Fruit fly (Drosophila melanogaster): ENCODE measurements around the gene CG46339.
A peak's percentile ranks its signal among the peaks of the same experiment; 100 is the strongest.

Gene CG46339

DNA sequence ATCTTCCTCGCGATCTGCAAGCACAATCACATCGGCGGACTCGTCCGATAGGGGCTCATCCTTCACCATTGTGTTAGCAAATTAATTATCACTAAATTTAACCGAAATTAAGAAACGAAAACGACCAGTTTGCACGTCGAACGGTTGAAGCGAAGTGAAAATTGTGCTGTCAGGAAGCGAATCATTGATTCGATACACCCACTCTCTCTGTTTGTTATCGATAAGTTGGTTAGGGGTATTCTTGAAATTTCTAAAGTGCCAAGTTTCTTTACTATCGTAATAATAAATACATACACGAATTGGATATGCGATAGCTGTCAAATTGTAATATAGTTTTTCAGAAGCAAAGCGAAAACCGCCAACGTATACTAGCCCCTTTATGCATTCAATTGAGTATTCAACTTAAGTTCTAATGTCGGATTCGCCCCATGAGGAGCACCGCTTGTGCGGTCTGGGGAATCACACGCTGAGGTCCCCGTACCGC, 40.0 kb upstream of the CG46339 start, which contains the start of gene Rb97D (continued):
- peak; percentile 72 for TF ChIP-seq CG31441 (GFP tag; IDR thresholded peaks at IDR 0.05)
- TF ChIP-seq esg (GFP tag; conservative IDR thresholded peaks at IDR 0.05) = no peak; the same call in 1 of the 2 replicates
- peak; percentile 17 for TF ChIP-seq CG9797 (GFP tag; optimal IDR thresholded peaks at IDR 0.05)
- TF ChIP-seq CG31224 (GFP tag; IDR thresholded peaks at IDR 0.05) = peak; percentile 64
- TF ChIP-seq tna (GFP tag; IDR thresholded peaks at IDR 0.05; ENCODE audit: partially characterized antibody) = no peak
- peak; percentile 67 for TF ChIP-seq lmd (GFP tag; IDR thresholded peaks at IDR 0.05)
- peak; percentile 54; the same call in 1 of the 2 replicates for TF ChIP-seq E2f1 (GFP tag; IDR thresholded peaks at IDR 0.05)
- TF ChIP-seq bsh (GFP tag; optimal IDR thresholded peaks at IDR 0.05) = peak in 1 of 2 experiments; percentile 65
- TF ChIP-seq CG13894 (tag; optimal IDR thresholded peaks at IDR 0.05) = peak; percentile 44
- no peak for TF ChIP-seq rib (GFP tag; IDR thresholded peaks at IDR 0.05)
- peak; percentile 55 for TF ChIP-seq Sox102F (GFP tag; optimal IDR thresholded peaks at IDR 0.05)
- TF ChIP-seq schlank (tag; optimal IDR thresholded peaks at IDR 0.05) = no peak
- TF ChIP-seq croc (GFP tag; conservative IDR thresholded peaks at IDR 0.05) = peak; percentile 28; the same call in 1 of the 3 replicates
- peak; percentile 96 for TF ChIP-seq Ets65A (GFP tag)
- TF ChIP-seq Gsc (GFP tag; IDR thresholded peaks at IDR 0.05) = no peak
- TF ChIP-seq CG11696 (GFP tag; IDR thresholded peaks at IDR 0.05) = no peak
- peak; percentile 84 for TF ChIP-seq BEAF-32 (GFP tag; optimal IDR thresholded peaks at IDR 0.05)
- TF ChIP-seq Elba2 (GFP tag; optimal IDR thresholded peaks at IDR 0.05) = no peak
- peak; percentile 42 for TF ChIP-seq Oli (tag; optimal IDR thresholded peaks at IDR 0.05)
- peak; percentile 80 for TF ChIP-seq lilli (GFP tag; optimal IDR thresholded peaks at IDR 0.05)
- peak; percentile 42 for TF ChIP-seq vfl (GFP tag; optimal IDR thresholded peaks at IDR 0.05)
- TF ChIP-seq slou (GFP tag; optimal IDR thresholded peaks at IDR 0.05) = no peak
- TF ChIP-seq CG2120 (GFP tag; optimal IDR thresholded peaks at IDR 0.05) = peak; percentile 85
- TF ChIP-seq CG8290 (GFP tag; optimal IDR thresholded peaks at IDR 0.05) = peak; percentile 35
- peak in 1 of 2 experiments; percentile 67 for TF ChIP-seq CG8290 (tag; optimal IDR thresholded peaks at IDR 0.05)
- TF ChIP-seq ara (GFP tag; IDR thresholded peaks at IDR 0.05) = peak; percentile 43; the same call in 1 of the 2 replicates
- peak; percentile 63 for TF ChIP-seq CG1602 (GFP tag; optimal IDR thresholded peaks at IDR 0.05)
- peak; percentile 7 for TF ChIP-seq Atf3 (GFP tag; optimal IDR thresholded peaks at IDR 0.05)
- no peak for TF ChIP-seq cad (GFP tag; optimal IDR thresholded peaks at IDR 0.05)
- TF ChIP-seq danr (GFP tag; IDR thresholded peaks at IDR 0.05) = no peak
- TF ChIP-seq CG10979 (tag; optimal IDR thresholded peaks at IDR 0.05) = peak; percentile 59
- no peak for TF ChIP-seq CG7357 (GFP tag; IDR thresholded peaks at IDR 0.05)
- TF ChIP-seq NC2β (GFP tag; optimal IDR thresholded peaks at IDR 0.05) = peak; percentile 47
- peak; percentile 61 for TF ChIP-seq CG10543 (GFP tag; optimal IDR thresholded peaks at IDR 0.05)
- no peak for TF ChIP-seq pita (GFP tag; optimal IDR thresholded peaks at IDR 0.05)
- peak; percentile 48 for TF ChIP-seq maf-S (GFP tag; optimal IDR thresholded peaks at IDR 0.05)
- peak; percentile 72 for TF ChIP-seq CG12391 (tag; optimal IDR thresholded peaks at IDR 0.05)
- peak; percentile 82 for TF ChIP-seq Dbx (GFP tag; IDR thresholded peaks at IDR 0.05)
- TF ChIP-seq CG5180 (GFP tag; optimal IDR thresholded peaks at IDR 0.05) = peak; percentile 65
- peak; percentile 45 for TF ChIP-seq CG9215 (GFP tag; IDR thresholded peaks at IDR 0.05)
- TF ChIP-seq zf30C (GFP tag; optimal IDR thresholded peaks at IDR 0.05) = no peak
- TF ChIP-seq CG3065 (GFP tag; optimal IDR thresholded peaks at IDR 0.05) = no peak
- peak; percentile 96 for TF ChIP-seq sens (GFP tag)
- TF ChIP-seq ken (GFP tag; IDR thresholded peaks at IDR 0.05) = peak; percentile 69; the same call in 1 of the 3 replicates
- peak; percentile 73 for TF ChIP-seq CG15601 (tag; optimal IDR thresholded peaks at IDR 0.05)
- TF ChIP-seq grau (tag; optimal IDR thresholded peaks at IDR 0.05) = peak; percentile 75
- peak; percentile 26 for TF ChIP-seq Sin3A (optimal IDR thresholded peaks at IDR 0.05)
- TF ChIP-seq HLH4C (GFP tag; IDR thresholded peaks at IDR 0.05; ENCODE audit: partially characterized antibody) = peak; percentile 82
- TF ChIP-seq nmo (GFP tag; optimal IDR thresholded peaks at IDR 0.05) = peak; percentile 73
- TF ChIP-seq CG6683 (GFP tag; optimal IDR thresholded peaks at IDR 0.05) = peak; percentile 15
- peak; percentile 70 for TF ChIP-seq stwl (tag; optimal IDR thresholded peaks at IDR 0.05)
- peak; percentile 62 for TF ChIP-seq CG18262 (tag; optimal IDR thresholded peaks at IDR 0.05)
